Fruit fly (Drosophila melanogaster): ENCODE results near the gene Lint-O.

Gene Lint-O

DNA sequence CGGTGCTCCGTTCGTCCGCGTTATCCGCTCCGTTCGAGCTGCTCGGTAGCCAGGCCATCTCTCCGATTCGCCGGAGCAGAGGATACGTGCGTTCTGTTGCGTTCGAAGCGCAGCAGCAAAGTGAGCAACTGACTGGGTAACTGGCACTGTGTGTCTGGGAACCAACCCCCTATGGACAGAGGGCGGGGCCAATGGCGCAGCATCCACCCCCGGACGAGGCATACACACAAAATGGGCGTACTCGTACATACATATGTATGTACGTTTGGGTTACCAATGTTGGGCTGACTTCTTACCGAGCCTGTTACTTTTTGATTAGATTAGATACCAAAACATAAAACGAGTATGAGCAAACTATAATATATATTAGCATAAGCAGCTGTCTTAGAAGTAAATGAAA lies 16.9 kb upstream of the Lint-O start, which contains the start of gene HLH3B (continued):
- no peak for TF ChIP-seq sisA (GFP tag; IDR thresholded peaks at IDR 0.05)
- TF ChIP-seq Nf-YC (tag; optimal IDR thresholded peaks at IDR 0.05): peak; percentile 84
- TF ChIP-seq CG2116 (GFP tag; optimal IDR thresholded peaks at IDR 0.05): no peak
- TF ChIP-seq bowl (GFP tag; IDR thresholded peaks at IDR 0.05): no peak
- no peak for TF ChIP-seq Hmr (GFP tag; optimal IDR thresholded peaks at IDR 0.05)
- no peak for TF ChIP-seq CG4328 (GFP tag; optimal IDR thresholded peaks at IDR 0.05)
- no peak for TF ChIP-seq CG6813 (GFP tag; optimal IDR thresholded peaks at IDR 0.05)
- TF ChIP-seq Sox102F (GFP tag; optimal IDR thresholded peaks at IDR 0.05): no peak
- TF ChIP-seq CG6854 (GFP tag; optimal IDR thresholded peaks at IDR 0.05): no peak
- TF ChIP-seq z (GFP tag; IDR thresholded peaks at IDR 0.05): no peak
- no peak for TF ChIP-seq CG43689 (GFP tag; IDR thresholded peaks at IDR 0.05)
- no peak for TF ChIP-seq Ets97D (GFP tag; optimal IDR thresholded peaks at IDR 0.05)
- no peak for TF ChIP-seq CG10366 (GFP tag; IDR thresholded peaks at IDR 0.05)
- peak; percentile 51; the same call in 1 of the 2 replicates for TF ChIP-seq seq (GFP tag; IDR thresholded peaks at IDR 0.05)

DNA sequence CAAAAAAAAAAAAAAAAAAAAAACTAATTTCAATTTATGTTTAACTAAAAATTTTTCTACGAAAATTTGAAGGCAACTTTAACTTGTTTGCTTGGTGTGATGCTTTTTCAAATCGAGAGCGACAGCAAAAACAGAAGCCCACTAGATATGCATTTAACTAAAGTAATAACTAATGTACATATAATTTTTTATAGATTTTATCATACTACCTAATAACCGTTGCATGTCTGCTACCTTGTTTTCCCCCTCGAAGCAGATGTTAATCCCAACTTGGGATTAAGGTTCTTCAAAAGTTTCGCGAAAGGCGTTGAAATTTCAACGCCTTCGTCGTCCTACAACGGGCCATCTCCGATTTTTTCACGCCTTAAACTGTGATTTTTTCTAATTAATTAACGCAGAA lies 15.7 kb upstream of the Lint-O start, which contains the start of gene CG2652:
TSS of gene CG2652 (minus strand) at position 101 of the 400 bp plus-strand sequence.
- TF ChIP-seq Oaz (GFP tag; IDR thresholded peaks at IDR 0.05): no peak
- TF ChIP-seq CG9437 (GFP tag; optimal IDR thresholded peaks at IDR 0.05): no peak
- TF ChIP-seq odd (GFP tag; optimal IDR thresholded peaks at IDR 0.05): no peak
- no peak for TF ChIP-seq Hr51 (GFP tag; optimal IDR thresholded peaks at IDR 0.05)
- no peak for TF ChIP-seq CG42726 (GFP tag; IDR thresholded peaks at IDR 0.05; ENCODE audit: partially characterized antibody)
- TF ChIP-seq grn (GFP tag; optimal IDR thresholded peaks at IDR 0.05): no peak
- TF ChIP-seq pho (GFP tag; optimal IDR thresholded peaks at IDR 0.05): no peak
- TF ChIP-seq sna (GFP tag; IDR thresholded peaks at IDR 0.05; ENCODE audit: partially characterized antibody): no peak
- TF ChIP-seq Hr3 (GFP tag; optimal IDR thresholded peaks at IDR 0.05): no peak
- TF ChIP-seq CG2889 (GFP tag; IDR thresholded peaks at IDR 0.05): no peak
- TF ChIP-seq CG2116 (GFP tag; optimal IDR thresholded peaks at IDR 0.05): no peak
- TF ChIP-seq Blimp-1 (GFP tag; optimal IDR thresholded peaks at IDR 0.05): no peak
- no peak for TF ChIP-seq NC2β (GFP tag; optimal IDR thresholded peaks at IDR 0.05)
- no peak for TF ChIP-seq Adf1 (GFP tag; IDR thresholded peaks at IDR 0.05)
- TF ChIP-seq scrt (GFP tag; optimal IDR thresholded peaks at IDR 0.05): no peak

DNA sequence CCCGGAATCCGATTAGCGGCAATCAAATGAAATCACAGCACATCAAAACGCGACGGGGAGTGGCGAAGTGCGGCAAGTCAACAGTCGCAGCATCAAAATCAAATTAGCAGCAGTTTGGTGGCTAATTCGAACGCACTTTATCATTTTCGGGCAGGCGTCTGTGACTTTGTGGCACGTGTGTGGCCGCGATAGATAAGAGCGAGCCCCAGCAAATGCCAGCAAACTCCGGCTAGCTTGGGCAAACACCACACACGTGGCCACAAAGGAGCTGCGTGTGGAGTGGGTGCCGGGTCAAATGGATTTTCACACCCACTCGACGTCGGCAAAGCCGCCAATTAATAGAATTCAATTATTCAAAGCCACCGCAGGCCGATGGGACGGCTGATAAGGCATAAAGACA lies 14.6 kb upstream of the Lint-O start:
- TF ChIP-seq Hey (tag; optimal IDR thresholded peaks at IDR 0.05) (peak; percentile 93), nerfin-1 (tag; optimal IDR thresholded peaks at IDR 0.05) (peak; percentile 43), Sox102F (GFP tag; optimal IDR thresholded peaks at IDR 0.05) (no peak), oc (tag; optimal IDR thresholded peaks at IDR 0.05) (peak; percentile 61)

DNA sequence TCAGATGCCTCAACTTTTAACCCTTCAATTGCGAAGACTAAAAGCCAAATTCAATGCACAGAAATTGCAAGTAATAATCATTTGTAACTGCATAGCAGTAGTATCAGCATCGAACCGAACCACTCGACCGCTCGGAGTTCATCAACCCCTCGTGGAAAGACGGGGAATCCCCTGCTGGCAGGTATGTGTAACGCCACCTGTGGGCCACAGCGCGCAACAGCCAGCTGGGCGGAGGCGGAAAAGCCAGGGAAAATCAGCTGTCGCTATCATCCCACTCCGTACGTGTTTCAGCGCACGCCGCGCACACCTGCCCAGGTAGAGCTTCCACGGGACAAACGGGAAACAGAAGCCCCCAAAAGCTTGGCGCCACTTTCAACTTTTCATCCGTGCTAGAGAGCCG lies 14.1 kb upstream of the Lint-O start:
- no peak for TF ChIP-seq CG8089 (GFP tag; optimal IDR thresholded peaks at IDR 0.05)
- peak; percentile 89 for TF ChIP-seq CTCF (GFP tag; optimal IDR thresholded peaks at IDR 0.05)
- TF ChIP-seq CG10979 (tag; optimal IDR thresholded peaks at IDR 0.05): peak; percentile 9

DNA sequence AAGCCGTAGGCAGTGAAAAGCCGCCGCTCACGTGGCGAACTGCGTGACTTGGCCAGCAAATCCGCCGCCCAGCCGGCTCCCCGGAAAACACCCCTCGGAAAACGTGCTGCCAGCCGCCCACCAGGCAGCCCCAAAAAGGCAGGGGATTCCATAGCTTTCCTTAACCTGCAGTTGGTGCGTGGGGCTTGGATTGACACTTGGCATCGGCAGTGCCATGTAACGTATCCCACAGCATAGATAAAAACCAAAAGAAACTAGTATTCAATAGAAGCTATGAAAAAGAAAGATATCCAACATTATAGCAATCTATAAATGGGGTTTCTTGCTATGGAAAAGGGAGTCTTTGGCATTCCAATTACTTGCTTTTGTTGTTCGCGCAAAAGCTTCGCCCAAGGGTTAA lies 13.5 kb upstream of the Lint-O start:
- TF ChIP-seq dmrt99B (tag; optimal IDR thresholded peaks at IDR 0.05) (peak; percentile 19), CG18599 (GFP tag; optimal IDR thresholded peaks at IDR 0.05) (peak; percentile 61), CG4360 (GFP tag; IDR thresholded peaks at IDR 0.05) (no peak), CG13424 (tag; optimal IDR thresholded peaks at IDR 0.05) (peak; percentile 19), CG10543 (GFP tag; optimal IDR thresholded peaks at IDR 0.05) (peak; percentile 8), CG3726 (GFP tag; IDR thresholded peaks at IDR 0.05) (no peak), cwo (GFP tag; optimal IDR thresholded peaks at IDR 0.05) (peak; percentile 69), emc (GFP tag; optimal IDR thresholded peaks at IDR 0.05) (no peak), CG4328 (GFP tag; optimal IDR thresholded peaks at IDR 0.05) (no peak), slou (GFP tag; optimal IDR thresholded peaks at IDR 0.05) (no peak), ab (GFP tag; optimal IDR thresholded peaks at IDR 0.05) (no peak), abd-A (tag; optimal IDR thresholded peaks at IDR 0.05) (no peak), Eip74EF (GFP tag; optimal IDR thresholded peaks at IDR 0.05) (no peak)
